Worm (Caenorhabditis elegans) whole organism, late embryonic: ENCODE results near the gene aly-1.

ENCODE experiments used
- ceh-9 ChIP-seq: sonication (generic microtip); optimal IDR thresholded peaks from 2 replicates; lab custom pipeline; 2016; ENCODE audit warnings: mild to moderate bottlenecking, missing genetic modification characterization, inconsistent platforms, missing compliant biosample characterization
- hlh-15 ChIP-seq: sonication (generic microtip); optimal IDR thresholded peaks from 2 replicates; lab custom pipeline; 2016; ENCODE audit warnings: missing genetic modification characterization, missing compliant biosample characterization
- lin-11 ChIP-seq: fragments of 200-800 bp; sonication (Bioruptor generic); optimal IDR thresholded peaks from 2 replicates; lab custom pipeline; 2018; ENCODE audit warnings: mild to moderate bottlenecking, missing genetic modification characterization, missing compliant biosample characterization
- nhr-232 ChIP-seq: sonication (generic microtip); optimal IDR thresholded peaks from 2 replicates; lab custom pipeline; 2016; ENCODE audit warnings: missing genetic modification characterization, missing compliant biosample characterization
- odd-2 ChIP-seq: sonication (generic microtip); optimal IDR thresholded peaks from 2 replicates; lab custom pipeline; 2017; ENCODE audit warnings: antibody characterized with exemption, mild to moderate bottlenecking, missing genetic modification characterization, missing compliant biosample characterization
- sdc-2 ChIP-seq: sonication (generic microtip); optimal IDR thresholded peaks from 2 replicates; lab custom pipeline; 2016; ENCODE audit warnings: missing genotype, missing genetic modification characterization, missing compliant biosample characterization
- unc-42 ChIP-seq: sonication (generic microtip); optimal IDR thresholded peaks from 2 replicates; lab custom pipeline; 2016; ENCODE audit warnings: missing genotype, missing genetic modification characterization, missing compliant biosample characterization

ce11 chrIV:9135377-9135776 lies 26.6 kb downstream of the aly-1 start, which contains the start of gene delm-1:
- TF ChIP-seq sdc-2 (tag; lab: Kevin White, UChicago) (no peak), odd-2 (tag; lab: Kevin White, UChicago) (no peak), unc-42 (tag; lab: Kevin White, UChicago) (no peak), lin-11 (tag; lab: Kevin White, UChicago) (no peak), hlh-15 (no peak), ceh-9 (tag; lab: Kevin White, UChicago) (no peak), nhr-232 (tag; lab: Kevin White, UChicago) (no peak)
